Worm (Caenorhabditis elegans): ENCODE measurements around the gene ZK666.15.
A peak's percentile ranks its signal among the peaks of the same experiment; 100 is the strongest.

DNA sequence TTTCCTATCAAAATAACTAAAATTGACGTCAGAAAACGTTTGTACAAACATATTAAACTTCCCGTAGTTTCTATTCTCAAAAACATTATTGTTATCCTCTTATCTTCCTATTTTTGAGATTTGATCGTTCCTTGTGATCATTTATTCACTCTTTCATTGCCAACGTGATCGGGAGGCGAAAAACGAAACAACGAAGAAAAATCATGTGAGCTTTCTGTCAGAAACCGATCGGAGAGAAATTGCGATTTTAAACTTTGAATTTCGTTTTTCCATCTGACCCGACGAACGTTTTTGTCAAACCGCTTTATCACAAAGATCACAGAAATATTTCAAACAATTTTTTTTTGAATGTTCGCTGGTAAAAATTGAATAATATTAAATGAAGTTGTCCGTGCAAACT is 40.5 kb upstream of the ZK666.15 start:
- no peak for TF ChIP-seq lin-39 (tag; optimal IDR thresholded peaks at IDR 0.05)
- TF ChIP-seq egl-27 (tag; optimal IDR thresholded peaks at IDR 0.05): no peak
- TF ChIP-seq mml-1 (tag; optimal IDR thresholded peaks at IDR 0.05): no peak
- TF ChIP-seq zag-1 (tag; optimal IDR thresholded peaks at IDR 0.05): no peak
- peak; percentile 68 for TF ChIP-seq elt-2 (tag; optimal IDR thresholded peaks at IDR 0.05)
- TF ChIP-seq nhr-12 (tag; optimal IDR thresholded peaks at IDR 0.05): no peak
